Fruit fly (Drosophila melanogaster) whole organism, pupa: Measurements from ENCODE around the gene Gdi.

Experiments used
- CG10348 ChIP-seq: fragments of 200-800 bp; sonication (Bioruptor generic); IDR thresholded peaks from 2 replicates; pipeline ENCODE4 v1.3.6; 2022; ENCODE audit warnings: missing biosample characterization, missing genetic modification characterization
- CG12605 ChIP-seq: fragments of 200-800 bp; sonication (Bioruptor generic); IDR thresholded peaks from 2 replicates; pipeline ENCODE4 v1.3.6; 2022; ENCODE audit warnings: missing biosample characterization, missing genetic modification characterization
- CG13204 ChIP-seq: fragments of 200-800 bp; sonication (Bioruptor generic); optimal IDR thresholded peaks from 2 replicates; lab custom pipeline; 2018; ENCODE audit warnings: missing biosample characterization, mild to moderate bottlenecking, missing genetic modification characterization, moderate library complexity
- CG14655 ChIP-seq: fragments of 200-800 bp; sonication (Bioruptor generic); optimal IDR thresholded peaks from 3 replicates; lab custom pipeline; 2017; ENCODE audit warnings: mild to moderate bottlenecking, missing biosample characterization, missing genetic modification reagents, missing genetic modification characterization
- CG15710 ChIP-seq: fragments of 200-800 bp; sonication (Bioruptor generic); optimal IDR thresholded peaks from 2 replicates; lab custom pipeline; 2018; ENCODE audit warnings: missing biosample characterization, mild to moderate bottlenecking, missing genetic modification characterization, moderate library complexity
- CG17806 ChIP-seq: fragments of 200-800 bp; sonication (Bioruptor generic); optimal IDR thresholded peaks from 2 replicates; lab custom pipeline; 2018; ENCODE audit warnings: missing biosample characterization, mild to moderate bottlenecking, missing genetic modification characterization, moderate library complexity
- CG32121 ChIP-seq: fragments of 200-800 bp; sonication (Bioruptor generic); IDR thresholded peaks from 2 replicates; pipeline ENCODE4 v1.3.6; 2022; ENCODE audit warnings: missing biosample characterization, missing genetic modification characterization
- CG34367 ChIP-seq: fragments of 200-800 bp; sonication (Bioruptor generic); optimal IDR thresholded peaks from 2 replicates; lab custom pipeline; 2018; ENCODE audit warnings: missing biosample characterization, mild to moderate bottlenecking, missing genetic modification characterization
- CG4496 ChIP-seq: fragments of 200-800 bp; sonication (Bioruptor generic); IDR thresholded peaks from 3 replicates; pipeline ENCODE4 v1.3.6; 2022; ENCODE audit warnings: missing biosample characterization, missing genetic modification characterization
- CG8159 ChIP-seq: fragments of 200-800 bp; sonication (Bioruptor generic); optimal IDR thresholded peaks from 3 replicates; lab custom pipeline; 2018; ENCODE audit warnings: missing biosample characterization, mild to moderate bottlenecking, missing genetic modification characterization, moderate library complexity
- CG8301 ChIP-seq: fragments of 200-800 bp; sonication (Bioruptor generic); optimal IDR thresholded peaks from 2 replicates; lab custom pipeline; 2018; ENCODE audit warnings: missing biosample characterization, mild to moderate bottlenecking, missing genetic modification characterization
- CG9948 ChIP-seq: fragments of 200-800 bp; sonication (Bioruptor generic); optimal IDR thresholded peaks from 2 replicates; lab custom pipeline; 2018; ENCODE audit warnings: missing biosample characterization, mild to moderate bottlenecking, missing genetic modification characterization, moderate library complexity
- D1 ChIP-seq: fragments of 200-800 bp; sonication (Bioruptor generic); optimal IDR thresholded peaks from 2 replicates; lab custom pipeline; 2018; ENCODE audit warnings: missing biosample characterization, mild to moderate bottlenecking, missing genetic modification characterization, moderate library complexity
- EcR ChIP-seq: fragments of 200-800 bp; sonication (Bioruptor generic); optimal IDR thresholded peaks from 3 replicates; lab custom pipeline; 2019; ENCODE audit warnings: missing biosample characterization, missing genetic modification characterization, mild to moderate bottlenecking, moderate library complexity, missing genetic modification reagents
- Ets98B ChIP-seq: fragments of 200-800 bp; sonication (Bioruptor generic); IDR thresholded peaks from 2 replicates; pipeline ENCODE4 v1.3.6; 2022; ENCODE audit warnings: missing biosample characterization, missing genetic modification characterization
- Pif1A ChIP-seq: fragments of 200-800 bp; sonication (Bioruptor generic); optimal IDR thresholded peaks from 3 replicates; lab custom pipeline; 2016; ENCODE audit warnings: missing biosample characterization, missing genetic modification characterization
- Pif1B ChIP-seq: fragments of 200-800 bp; sonication (Bioruptor generic); optimal IDR thresholded peaks from 3 replicates; lab custom pipeline; 2016; ENCODE audit warnings: missing biosample characterization, missing genetic modification characterization
- Snoo ChIP-seq: fragments of 200-800 bp; sonication (Bioruptor generic); optimal IDR thresholded peaks from 3 replicates; lab custom pipeline; 2017; ENCODE audit warnings: missing biosample characterization, mild to moderate bottlenecking, missing genetic modification characterization, inconsistent platforms
- fd96Ca ChIP-seq: fragments of 200-800 bp; sonication (Bioruptor generic); IDR thresholded peaks from 3 replicates; pipeline ENCODE4 v1.3.6; 2022; ENCODE audit warnings: missing biosample characterization, missing genetic modification characterization
- gl ChIP-seq: fragments of 200-800 bp; sonication (Bioruptor generic); optimal IDR thresholded peaks from 2 replicates; lab custom pipeline; 2018; ENCODE audit warnings: missing biosample characterization, mild to moderate bottlenecking, missing genetic modification characterization
- rn ChIP-seq: fragments of 200-800 bp; sonication (Bioruptor generic); IDR thresholded peaks from 2 replicates; pipeline ENCODE4 v1.3.6; 2022; ENCODE audit warnings: missing biosample characterization, missing genetic modification characterization

The Gdi gene

DNA sequence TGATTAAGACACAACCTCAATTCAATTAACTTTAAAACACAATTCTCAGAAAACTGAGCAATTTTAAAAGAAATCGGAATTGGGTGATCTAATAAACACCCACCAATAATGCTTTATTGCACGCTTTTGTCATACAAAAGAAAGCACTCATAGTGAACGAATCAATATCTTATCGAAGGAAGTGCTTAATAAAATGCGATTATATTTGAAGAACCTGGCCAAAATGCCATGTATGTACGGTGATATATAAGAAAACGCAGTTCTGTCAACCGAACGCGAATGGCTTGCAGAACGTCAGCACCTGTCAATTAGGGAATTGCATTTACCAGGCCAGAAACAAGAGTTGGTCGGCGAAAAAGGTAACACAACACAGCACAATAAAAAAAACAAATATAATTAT, 19.1 kb upstream of the Gdi start:
- TF ChIP-seq CG4496: no peak
- TF ChIP-seq CG32121 (GFP tag; lab: Robert Waterston, UW): no peak
- TF ChIP-seq CG13204 (GFP tag; lab: Kevin White, UChicago): no peak
- no peak for TF ChIP-seq CG10348
- TF ChIP-seq CG14655: no peak
- no peak for TF ChIP-seq D1 (tag; lab: Kevin White, UChicago)
- TF ChIP-seq Pif1B: no peak
- no peak for TF ChIP-seq CG8159 (tag; lab: Kevin White, UChicago)
- TF ChIP-seq Snoo: no peak
- no peak for TF ChIP-seq CG12605
- TF ChIP-seq fd96Ca (GFP tag; lab: Robert Waterston, UW): no peak
- no peak for TF ChIP-seq Pif1A (GFP tag; lab: Kevin White, UChicago)
- TF ChIP-seq CG8301: no peak
- no peak for TF ChIP-seq gl (tag; lab: Kevin White, UChicago)

DNA sequence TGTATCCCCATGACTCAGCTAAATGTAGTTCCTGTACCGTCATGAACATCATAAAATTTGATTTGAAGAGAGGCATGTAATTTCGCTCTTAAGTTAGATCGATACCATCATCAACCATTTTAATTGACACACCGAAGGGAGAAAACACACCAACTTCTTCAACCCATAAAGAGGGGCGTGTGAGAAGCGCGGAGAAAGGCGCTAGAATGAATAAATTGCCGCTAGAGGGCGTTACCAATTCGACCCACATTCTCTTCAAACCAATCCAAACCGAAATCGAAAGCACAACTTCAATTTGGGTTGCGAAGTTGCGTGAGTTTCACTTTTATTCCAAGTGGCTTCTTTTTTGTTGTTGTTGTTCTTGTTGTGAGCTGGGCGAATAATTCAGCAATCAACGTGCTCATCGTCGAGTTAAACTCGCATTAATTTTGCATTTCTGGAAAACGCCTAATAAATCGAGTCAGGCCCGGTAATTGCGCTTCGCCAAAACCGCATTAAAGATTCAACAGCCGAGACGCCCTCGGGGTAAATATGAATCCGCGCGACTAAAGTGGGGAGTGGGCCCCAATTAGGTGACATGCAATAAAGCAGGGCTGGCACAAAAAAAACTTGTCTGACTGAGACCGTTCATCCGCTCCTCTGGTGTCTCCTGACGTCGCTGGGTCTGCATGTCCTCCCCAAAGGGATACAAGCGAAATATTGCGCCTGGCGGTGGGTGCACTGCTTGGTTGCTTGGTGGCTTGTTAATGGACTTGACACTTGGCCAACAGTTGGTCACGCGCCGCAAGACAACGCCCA, 17.9 kb upstream of the Gdi start:
- TF ChIP-seq CG8301: no peak
- TF ChIP-seq EcR (GFP tag; lab: Kevin White, UChicago): peak; percentile 45
- TF ChIP-seq CG13204 (GFP tag; lab: Kevin White, UChicago): peak; percentile 25

DNA sequence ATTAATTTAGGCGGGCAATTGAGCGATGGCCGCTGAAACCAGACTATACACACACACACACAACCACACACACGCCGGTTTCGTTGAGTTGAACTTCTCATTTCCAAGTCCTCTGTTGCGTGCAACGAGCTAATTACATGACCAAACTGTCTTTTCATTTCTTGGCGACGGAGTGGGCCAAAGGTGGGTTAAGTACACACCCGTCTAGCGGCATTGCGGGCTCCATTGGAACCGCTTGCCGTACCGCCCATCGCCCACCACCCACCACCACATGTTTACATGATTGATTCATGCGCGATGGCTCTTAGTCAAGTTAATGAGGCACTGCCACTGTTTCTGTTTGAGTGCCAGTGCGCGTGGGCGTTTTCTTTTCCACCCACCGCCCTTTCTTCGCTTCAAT, 15.8 kb upstream of the Gdi start:
- no peak for TF ChIP-seq CG17806
- TF ChIP-seq fd96Ca (GFP tag; lab: Robert Waterston, UW): no peak
- TF ChIP-seq CG8159 (tag; lab: Kevin White, UChicago): no peak
- TF ChIP-seq D1 (tag; lab: Kevin White, UChicago): no peak
- TF ChIP-seq EcR (GFP tag; lab: Kevin White, UChicago): no peak
- TF ChIP-seq CG12605: no peak
- no peak for TF ChIP-seq Pif1B
- TF ChIP-seq CG15710: no peak
- no peak for TF ChIP-seq CG32121 (GFP tag; lab: Robert Waterston, UW)
- TF ChIP-seq Snoo: no peak
- no peak for TF ChIP-seq CG8301
- no peak for TF ChIP-seq CG34367 (tag; lab: Kevin White, UChicago)

DNA sequence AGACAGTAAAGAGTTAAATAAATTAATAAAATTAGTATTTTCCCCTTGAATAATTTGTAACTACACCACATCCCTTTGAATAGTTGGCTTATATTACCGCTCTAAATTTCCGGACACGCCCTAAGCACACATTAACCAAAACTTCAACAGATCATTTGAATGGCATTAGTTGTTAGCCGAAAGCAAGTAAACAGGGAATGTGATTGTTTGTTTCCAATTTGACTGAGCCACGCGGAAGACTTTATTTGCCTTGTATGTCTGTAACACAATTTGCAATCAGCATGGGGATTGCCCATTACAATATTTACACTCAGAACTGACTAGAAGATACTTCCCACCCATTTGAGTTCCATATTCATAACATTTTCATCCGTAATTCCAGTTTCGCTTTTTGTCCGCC, 15.0 kb upstream of the Gdi start:
- TF ChIP-seq CG8159 (tag; lab: Kevin White, UChicago): no peak
- TF ChIP-seq EcR (GFP tag; lab: Kevin White, UChicago): no peak
- no peak for TF ChIP-seq fd96Ca (GFP tag; lab: Robert Waterston, UW)
- TF ChIP-seq Pif1B: no peak
- TF ChIP-seq CG12605: no peak
- TF ChIP-seq CG8301: no peak
- no peak for TF ChIP-seq Ets98B
- no peak for TF ChIP-seq CG15710
- TF ChIP-seq CG10348: no peak
- TF ChIP-seq CG34367 (tag; lab: Kevin White, UChicago): no peak
- no peak for TF ChIP-seq CG17806
- TF ChIP-seq CG14655: no peak

DNA sequence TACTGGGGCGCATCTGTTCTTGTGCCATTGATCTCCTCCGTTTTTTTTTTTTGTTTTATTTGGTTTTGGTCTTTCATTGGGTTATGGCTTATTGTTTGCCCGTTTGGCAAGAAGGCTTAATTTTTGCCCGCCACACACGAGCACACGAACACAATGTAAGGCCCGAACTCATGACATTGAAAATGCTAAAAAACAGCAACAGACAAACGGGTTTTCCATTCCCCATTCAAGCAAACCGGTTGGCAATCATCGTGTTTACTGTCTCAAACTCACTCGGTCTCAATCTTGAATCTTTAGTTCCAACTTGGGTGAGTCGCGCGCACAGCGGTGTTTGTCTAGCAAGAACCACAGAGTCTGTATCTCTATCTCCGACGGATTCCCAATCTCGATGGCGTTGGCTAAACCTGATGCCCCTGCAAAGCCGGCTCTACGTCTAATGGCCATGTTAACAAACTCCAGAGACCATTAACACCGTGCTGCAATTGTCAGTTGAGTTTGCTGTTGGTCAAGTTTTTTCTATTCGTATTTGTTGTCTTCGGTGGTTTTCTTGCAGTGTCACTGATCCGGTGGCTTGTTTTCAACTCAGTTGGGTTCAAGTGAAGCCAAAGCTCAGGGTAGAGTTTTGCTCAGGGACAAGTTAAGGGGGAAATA, 14.0 kb upstream of the Gdi start:
- TF ChIP-seq fd96Ca (GFP tag; lab: Robert Waterston, UW) (peak; percentile 25; the same call in 1 of the 3 replicates), CG9948 (tag; lab: Kevin White, UChicago) (no peak), EcR (GFP tag; lab: Kevin White, UChicago) (peak; percentile 81), CG8159 (tag; lab: Kevin White, UChicago) (no peak), CG13204 (GFP tag; lab: Kevin White, UChicago) (no peak), CG4496 (peak; percentile 56; the same call in 1 of the 3 replicates), rn (GFP tag; lab: Robert Waterston, UW) (no peak)

DNA sequence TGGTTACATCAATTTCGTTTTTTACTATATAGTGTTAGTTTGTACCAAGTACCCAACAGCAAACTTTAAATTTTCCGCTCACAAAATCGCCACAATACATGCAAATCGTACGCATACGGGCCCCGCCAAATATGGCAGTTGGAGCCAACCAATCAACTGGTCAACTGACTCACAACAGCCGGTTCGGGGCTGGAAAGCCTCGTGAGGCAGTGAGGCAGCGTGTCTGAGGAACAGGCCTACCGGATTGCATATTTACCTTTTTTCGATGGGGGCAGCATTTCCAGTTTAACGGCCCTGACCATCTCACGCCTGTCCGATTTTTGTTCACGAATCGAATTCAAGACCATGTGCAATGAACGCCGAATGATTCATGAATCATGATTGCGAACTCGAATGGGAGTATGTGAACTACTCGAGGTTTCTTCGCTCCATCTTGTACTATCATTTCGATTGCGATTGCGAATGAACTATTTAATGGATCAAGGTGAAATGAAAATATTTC, 11.9 kb upstream of the Gdi start:
- TF ChIP-seq EcR (GFP tag; lab: Kevin White, UChicago) (peak; percentile 93), CG13204 (GFP tag; lab: Kevin White, UChicago) (peak; percentile 2), CG9948 (tag; lab: Kevin White, UChicago) (no peak)

DNA sequence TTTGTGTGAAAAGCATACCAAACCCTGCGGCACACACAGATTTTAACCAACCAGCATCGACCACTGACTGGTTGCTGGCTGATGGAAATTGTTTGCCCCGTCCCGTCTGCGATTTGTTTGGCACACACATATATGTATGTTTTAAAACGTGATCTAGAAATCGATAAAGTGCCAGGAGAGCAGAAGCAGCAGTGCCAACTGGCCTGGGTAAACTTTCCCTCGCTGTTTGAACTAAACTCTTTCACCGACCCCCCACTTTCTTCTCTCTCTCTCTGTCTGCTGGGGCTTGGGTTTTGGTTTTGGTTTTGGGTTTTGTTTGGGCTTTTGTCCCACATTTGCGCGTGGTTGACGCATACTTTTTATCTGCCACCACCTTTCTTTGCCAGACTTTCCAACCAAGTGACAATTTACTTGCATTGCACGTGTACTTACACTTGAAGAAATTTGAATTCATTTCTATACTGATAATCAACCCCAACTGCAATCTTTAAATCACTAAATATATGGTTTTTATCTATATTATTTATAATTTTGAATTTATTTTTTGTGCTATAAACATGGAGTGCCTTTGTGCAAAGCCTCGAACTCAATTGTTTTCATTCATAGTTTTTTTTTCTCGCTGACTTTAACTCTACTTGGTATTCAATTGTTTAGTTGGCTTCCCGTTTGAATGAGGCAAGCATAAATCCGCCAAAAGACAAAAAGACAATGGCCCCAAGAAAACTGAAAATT, 10.9 kb upstream of the Gdi start:
- peak; percentile 18 for TF ChIP-seq Snoo
- peak; percentile 8 for TF ChIP-seq Pif1A (GFP tag; lab: Kevin White, UChicago)
- TF ChIP-seq gl (tag; lab: Kevin White, UChicago): no peak
- TF ChIP-seq CG10348: no peak
- TF ChIP-seq CG13204 (GFP tag; lab: Kevin White, UChicago): no peak
- peak; percentile 44; the same call in 1 of the 2 replicates for TF ChIP-seq CG32121 (GFP tag; lab: Robert Waterston, UW)
- peak; percentile 37 for TF ChIP-seq CG14655
- peak; percentile 34; the same call in 1 of the 3 replicates for TF ChIP-seq CG4496
- TF ChIP-seq CG15710: no peak
- TF ChIP-seq CG8301: peak; percentile 12
- peak; percentile 5 for TF ChIP-seq CG8159 (tag; lab: Kevin White, UChicago)
- TF ChIP-seq EcR (GFP tag; lab: Kevin White, UChicago): no peak
- no peak for TF ChIP-seq CG34367 (tag; lab: Kevin White, UChicago)
- TF ChIP-seq Ets98B: 0 out of 2 replicates have a peak, but pooled peaks have one; percentile 10
- no peak for TF ChIP-seq fd96Ca (GFP tag; lab: Robert Waterston, UW)
